Worm (Caenorhabditis elegans) whole organism, L3 larva: Measurements from ENCODE around the gene C06E4.3.

ENCODE experiments used
- ZK546.5 ChIP-seq: sonication (generic microtip); optimal IDR thresholded peaks from 2 replicates; lab custom pipeline; 2017; ENCODE audit warnings: missing biosample characterization, missing genetic modification characterization
- ama-1 ChIP-seq: fragments of 150-350 bp; optimal IDR thresholded peaks from 2 replicates; lab custom pipeline; 2018
- ceh-28 ChIP-seq: fragments of 150-350 bp; optimal IDR thresholded peaks from 2 replicates; lab custom pipeline; 2014; ENCODE audit warnings: missing biosample characterization, missing genetic modification reagents, missing genetic modification characterization
- ceh-82 ChIP-seq: fragments of 150-350 bp; optimal IDR thresholded peaks from 2 replicates; lab custom pipeline; 2014; ENCODE audit warnings: missing biosample characterization, missing genetic modification characterization
- ceh-9 ChIP-seq: sonication (generic microtip); optimal IDR thresholded peaks from 2 replicates; lab custom pipeline; 2018; ENCODE audit warnings: missing biosample characterization, missing genetic modification characterization
- daf-12 ChIP-seq: fragments of 150-350 bp; optimal IDR thresholded peaks from 2 replicates; lab custom pipeline; 2014; ENCODE audit warnings: missing biosample characterization, missing genetic modification reagents, missing genetic modification characterization
- egl-27 ChIP-seq: sonication (generic microtip); optimal IDR thresholded peaks from 4 replicates; lab custom pipeline; 2017; ENCODE audit warnings: missing biosample characterization, missing genetic modification reagents, missing genetic modification characterization
- egl-5 ChIP-seq: fragments of 150-350 bp; optimal IDR thresholded peaks from 2 replicates; lab custom pipeline; 2017; ENCODE audit warnings: missing biosample characterization, missing genetic modification reagents, missing genetic modification characterization, inconsistent platforms
- elt-1 ChIP-seq: fragments of 150-350 bp; optimal IDR thresholded peaks from 2 replicates; lab custom pipeline; 2014; ENCODE audit warnings: missing biosample characterization, missing genetic modification characterization
- elt-2 ChIP-seq: sonication (generic microtip); optimal IDR thresholded peaks from 2 replicates; lab custom pipeline; 2016; ENCODE audit warnings: missing genetic modification reagents, mild to moderate bottlenecking, missing genetic modification characterization, missing compliant biosample characterization
- elt-3 ChIP-seq, 3 experiments: fragments of 150-350 bp in 1 of 3; sonication (generic microtip) in 2 of 3; optimal IDR thresholded peaks; 2 replicates in 2 of 3; 4 replicates in 1 of 3; lab custom pipeline; 2014 to 2017; ENCODE audit warnings: missing biosample characterization in 3 of 3, missing genetic modification characterization in 3 of 3
- eor-1 ChIP-seq, 2 experiments: fragments of 150-350 bp; optimal IDR thresholded peaks; 2 replicates each; lab custom pipeline; 2014 to 2018; ENCODE audit warnings: missing biosample characterization in 2 of 2, missing genetic modification characterization in 2 of 2
- fkh-2 ChIP-seq: fragments of 150-350 bp; optimal IDR thresholded peaks from 2 replicates; lab custom pipeline; 2014; ENCODE audit warnings: missing biosample characterization, missing genetic modification reagents, missing genetic modification characterization
- fos-1 ChIP-seq: fragments of 150-350 bp; optimal IDR thresholded peaks from 2 replicates; lab custom pipeline; 2014; ENCODE audit warnings: missing biosample characterization, missing genetic modification characterization
- hmg-11 ChIP-seq: sonication (generic microtip); optimal IDR thresholded peaks from 2 replicates; lab custom pipeline; 2016; ENCODE audit warnings: missing genetic modification characterization, missing compliant biosample characterization
- jun-1 ChIP-seq: fragments of 150-350 bp; optimal IDR thresholded peaks from 2 replicates; lab custom pipeline; 2014; ENCODE audit warnings: missing biosample characterization, missing genetic modification reagents, missing genetic modification characterization
- lin-15B ChIP-seq: fragments of 150-350 bp; optimal IDR thresholded peaks from 2 replicates; lab custom pipeline; 2014; ENCODE audit warnings: missing biosample characterization, missing genetic modification characterization
- lsy-12 ChIP-seq: sonication (generic microtip); optimal IDR thresholded peaks from 2 replicates; lab custom pipeline; 2016; ENCODE audit warnings: mild to moderate bottlenecking, missing genetic modification characterization, missing compliant biosample characterization
- mdl-1 ChIP-seq: fragments of 150-350 bp; optimal IDR thresholded peaks from 2 replicates; lab custom pipeline; 2014; ENCODE audit warnings: missing biosample characterization, missing genetic modification characterization
- mml-1 ChIP-seq: fragments of 150-350 bp; sonication (generic microtip); optimal IDR thresholded peaks from 3 replicates; lab custom pipeline; 2014; ENCODE audit warnings: missing biosample characterization, missing genetic modification characterization
- nfya-1 ChIP-seq: sonication (generic microtip); optimal IDR thresholded peaks from 2 replicates; lab custom pipeline; 2017; ENCODE audit warnings: missing genetic modification characterization, mild to moderate bottlenecking, missing compliant biosample characterization, antibody characterized with exemption, moderate library complexity; ENCODE audit not compliant: insufficient read depth
- nhr-11 ChIP-seq: fragments of 150-350 bp; optimal IDR thresholded peaks from 2 replicates; lab custom pipeline; 2014; ENCODE audit warnings: missing biosample characterization, missing genetic modification characterization
- nhr-12 ChIP-seq: fragments of 150-350 bp; optimal IDR thresholded peaks from 2 replicates; lab custom pipeline; 2014; ENCODE audit warnings: missing biosample characterization, missing genetic modification characterization
- nhr-23 ChIP-seq: fragments of 150-350 bp; optimal IDR thresholded peaks from 2 replicates; lab custom pipeline; 2014; ENCODE audit warnings: missing biosample characterization, missing genetic modification reagents, missing genetic modification characterization
- nhr-25 ChIP-seq: sonication (generic microtip); optimal IDR thresholded peaks from 2 replicates; lab custom pipeline; 2017; ENCODE audit warnings: missing biosample characterization, missing genetic modification characterization
- nhr-43 ChIP-seq: sonication (generic microtip); optimal IDR thresholded peaks from 2 replicates; lab custom pipeline; 2016; ENCODE audit warnings: mild to moderate bottlenecking, missing genetic modification characterization, missing compliant biosample characterization; ENCODE audit not compliant: poor library complexity, severe bottlenecking
- nhr-67 ChIP-seq: fragments of 150-350 bp; optimal IDR thresholded peaks from 2 replicates; lab custom pipeline; 2014; ENCODE audit warnings: missing biosample characterization, missing genetic modification characterization
- nhr-76 ChIP-seq: fragments of 150-350 bp; sonication (generic microtip); optimal IDR thresholded peaks from 5 replicates; lab custom pipeline; 2014; ENCODE audit warnings: missing biosample characterization, missing genetic modification characterization
- pha-4 ChIP-seq: fragments of 150-350 bp; optimal IDR thresholded peaks from 2 replicates; lab custom pipeline; 2014; ENCODE audit warnings: missing biosample characterization, missing genetic modification reagents, missing genetic modification characterization
- pqm-1 ChIP-seq: fragments of 150-350 bp; optimal IDR thresholded peaks from 2 replicates; lab custom pipeline; 2017; ENCODE audit warnings: missing biosample characterization, missing genetic modification characterization, inconsistent platforms
- sea-2 ChIP-seq: fragments of 150-350 bp; sonication (generic microtip); optimal IDR thresholded peaks from 4 replicates; lab custom pipeline; 2014; ENCODE audit warnings: missing biosample characterization, missing genetic modification reagents, missing genetic modification characterization
- skn-1 ChIP-seq: fragments of 150-350 bp; optimal IDR thresholded peaks from 2 replicates; lab custom pipeline; 2014; ENCODE audit warnings: missing biosample characterization, missing genetic modification characterization
- snpc-4 ChIP-seq: fragments of 150-350 bp; optimal IDR thresholded peaks from 2 replicates; lab custom pipeline; 2014; ENCODE audit warnings: missing biosample characterization, missing genetic modification characterization
- tbx-2 ChIP-seq: sonication (generic microtip); optimal IDR thresholded peaks from 2 replicates; lab custom pipeline; 2016; ENCODE audit warnings: mild to moderate bottlenecking, missing genetic modification characterization, missing compliant biosample characterization
- unc-39 ChIP-seq: sonication (generic microtip); optimal IDR thresholded peaks from 4 replicates; lab custom pipeline; 2017; ENCODE audit warnings: missing biosample characterization, missing genetic modification characterization
- ztf-11 ChIP-seq: fragments of 150-350 bp; optimal IDR thresholded peaks from 2 replicates; lab custom pipeline; 2014; ENCODE audit warnings: missing biosample characterization, missing genetic modification characterization

Gene C06E4.3

ce11 chrIV:7227072-7227471, 33.6 kb upstream of the C06E4.3 start, which contains the start of gene R13A1.10:
TSS of gene R13A1.10 (minus strand) at chrIV:7227172.
- no peak for TF ChIP-seq daf-12 (tag; lab: Kevin White, UChicago)
- TF ChIP-seq skn-1 (tag; lab: Kevin White, UChicago), result no peak
- no peak for TF ChIP-seq pha-4
- TF ChIP-seq elt-2 (tag; lab: Kevin White, UChicago), result no peak
- no peak for TF ChIP-seq egl-5 (tag; lab: Kevin White, UChicago)

- TF ChIP-seq nhr-11 (tag; lab: Kevin White, UChicago) (no peak), nhr-25 (no peak)
These were observed 32.5 kb upstream of the C06E4.3 start, which contains the start of gene D2024.5 for ce11 chrIV:7228208-7228607. TSS of gene D2024.5 (minus strand) at chrIV:7228308.

- peak; percentile 72 for TF ChIP-seq hmg-11 (tag; lab: Kevin White, UChicago)
- no peak for TF ChIP-seq elt-3 (tag; optimal IDR thresholded peaks at IDR 0.05; lab: Kevin White, UChicago)
- no peak for TF ChIP-seq nhr-12 (tag; lab: Kevin White, UChicago)
- no peak for TF ChIP-seq mdl-1
- TF ChIP-seq lsy-12 (tag; lab: Kevin White, UChicago), result no peak
- no peak for TF ChIP-seq nhr-11 (tag; lab: Kevin White, UChicago)
- TF ChIP-seq ceh-82 (tag; lab: Kevin White, UChicago), result peak; percentile 35
- peak; percentile 88 for TF ChIP-seq lin-15B (tag; lab: Kevin White, UChicago)
- TF ChIP-seq jun-1 (tag; lab: Kevin White, UChicago), result peak; percentile 28
- TF ChIP-seq elt-2 (tag; lab: Kevin White, UChicago), result peak; percentile 33
- TF ChIP-seq fos-1 (tag; lab: Kevin White, UChicago), result peak; percentile 50
- no peak for TF ChIP-seq ama-1 (lab: Kevin White, UChicago)
- TF ChIP-seq pqm-1 (tag; lab: Kevin White, UChicago), result peak; percentile 53
- TF ChIP-seq sea-2 (GFP tag; lab: Kevin White, UChicago), result no peak
- peak; percentile 68 for TF ChIP-seq nfya-1
- peak; percentile 82 for TF ChIP-seq nhr-23 (tag; lab: Kevin White, UChicago)
- no peak for TF ChIP-seq eor-1 (tag; optimal IDR thresholded peaks at IDR 0.05; lab: Kevin White, UChicago)
- peak; percentile 92 for TF ChIP-seq pha-4
- TF ChIP-seq egl-5 (tag; lab: Kevin White, UChicago), result peak; percentile 52
- no peak for TF ChIP-seq egl-27 (tag; lab: Kevin White, UChicago)
- TF ChIP-seq nhr-43 (tag; lab: Kevin White, UChicago), result no peak
- TF ChIP-seq tbx-2 (tag; lab: Kevin White, UChicago), result no peak
- TF ChIP-seq ceh-28 (tag; lab: Kevin White, UChicago), result peak; percentile 73
- no peak for TF ChIP-seq mml-1 (tag; lab: Kevin White, UChicago)
- TF ChIP-seq nhr-25, result peak; percentile 44
- no peak for TF ChIP-seq fkh-2 (tag; lab: Kevin White, UChicago)
- peak; percentile 80 for TF ChIP-seq snpc-4 (tag; lab: Kevin White, UChicago)
- no peak for TF ChIP-seq ZK546.5
- TF ChIP-seq nhr-67 (tag; lab: Kevin White, UChicago), result no peak
- no peak for TF ChIP-seq ztf-11 (tag; lab: Kevin White, UChicago)
- TF ChIP-seq nhr-76 (tag; lab: Kevin White, UChicago), result no peak
These were observed 30.5 kb upstream of the C06E4.3 start, which contains the start of gene cap-1 for ce11 chrIV:7230198-7230597. TSS of gene cap-1 (minus strand) at chrIV:7230223.

ce11 chrIV:7230935-7231334, 29.7 kb upstream of the C06E4.3 start, which contains the start of gene D2024.4:
TSS of gene D2024.4 (plus strand) at chrIV:7231235.
- TF ChIP-seq skn-1 (tag; lab: Kevin White, UChicago), result no peak
- no peak for TF ChIP-seq nhr-67 (tag; lab: Kevin White, UChicago)
- no peak for TF ChIP-seq nhr-43 (tag; lab: Kevin White, UChicago)
- no peak for TF ChIP-seq ceh-9 (tag; lab: Kevin White, UChicago)
- no peak for TF ChIP-seq nhr-12 (tag; lab: Kevin White, UChicago)
- TF ChIP-seq nfya-1, result no peak
- no peak for TF ChIP-seq elt-1 (tag; lab: Kevin White, UChicago)
- no peak for TF ChIP-seq ceh-28 (tag; lab: Kevin White, UChicago)
- TF ChIP-seq lsy-12 (tag; lab: Kevin White, UChicago), result no peak
- TF ChIP-seq unc-39 (tag; lab: Kevin White, UChicago), result no peak
- TF ChIP-seq sea-2 (GFP tag; lab: Kevin White, UChicago), result no peak
- no peak for TF ChIP-seq nhr-23 (tag; lab: Kevin White, UChicago)
- TF ChIP-seq, all 47 proteins: peak for 0
